Worm (Caenorhabditis elegans) whole organism, L4/young adult: ENCODE data around the gene shw-3.

Source experiments
- W03F9.2 ChIP-seq: fragments of 150-350 bp; optimal IDR thresholded peaks from 2 replicates; lab custom pipeline; 2014; ENCODE audit warnings: missing biosample characterization, missing genetic modification characterization
- dao-5 ChIP-seq: sonication (generic microtip); optimal IDR thresholded peaks from 2 replicates; lab custom pipeline; 2016; ENCODE audit warnings: missing genotype, missing genetic modification characterization, moderate library complexity, missing compliant biosample characterization
- him-1 ChIP-seq: sonication (generic microtip); optimal IDR thresholded peaks from 2 replicates; lab custom pipeline; 2016; ENCODE audit warnings: missing genotype, missing genetic modification reagents, missing genetic modification characterization, missing compliant biosample characterization

DNA sequence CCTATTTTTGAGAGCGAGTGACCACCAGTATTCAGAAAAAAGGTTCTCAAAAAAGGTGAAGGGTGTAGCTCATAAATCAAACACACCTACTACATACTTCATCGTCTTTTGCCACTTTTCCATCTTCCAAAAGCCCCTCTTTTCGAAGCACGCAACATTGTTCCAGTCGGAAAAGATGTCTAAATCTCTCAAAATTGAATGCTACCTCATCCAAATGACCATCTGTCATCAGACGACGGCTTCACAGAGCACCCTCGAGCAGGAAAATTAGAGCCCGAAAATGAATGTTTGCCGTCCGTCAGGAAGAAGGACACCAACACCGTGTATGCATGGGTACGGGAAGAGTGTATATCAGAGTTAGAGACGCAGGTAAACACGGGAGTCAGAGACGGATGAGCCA is 34.6 kb upstream of the shw-3 start:
- TF ChIP-seq W03F9.2 (no peak), him-1 (tag; lab: Kevin White, UChicago) (no peak), dao-5 (tag; lab: Kevin White, UChicago) (no peak)
